Worm (Caenorhabditis elegans): ENCODE results near the gene dyf-18.

DNA sequence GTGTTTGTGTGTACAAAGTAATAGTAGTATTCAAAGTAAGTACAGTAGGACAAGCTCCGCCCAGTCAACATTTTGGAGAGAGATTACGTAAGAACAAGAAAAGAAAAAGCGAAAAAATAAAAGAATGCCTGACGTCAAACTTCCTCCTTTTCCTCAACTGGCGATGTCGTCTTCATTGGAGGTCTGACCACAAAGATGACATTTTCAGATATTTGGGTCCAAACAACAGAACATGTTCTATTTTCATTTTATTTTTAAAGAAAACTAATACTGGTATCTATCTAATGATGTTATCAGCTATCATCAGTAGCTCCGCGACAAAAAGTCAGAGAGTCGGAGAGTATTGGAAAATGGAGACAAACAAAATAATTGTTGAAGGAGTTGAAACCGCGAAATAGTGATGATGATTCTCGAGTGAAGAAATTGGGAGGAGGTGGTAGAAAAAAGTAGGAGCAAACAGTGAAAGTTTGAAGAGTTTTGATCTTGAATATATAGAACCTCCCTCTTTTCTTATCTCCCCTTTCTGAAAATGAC is 27.2 kb downstream of the dyf-18 start, which contains the start of gene lips-5:
- TF ChIP-seq dao-5 (tag; optimal IDR thresholded peaks at IDR 0.05) (no peak), him-1 (tag; optimal IDR thresholded peaks at IDR 0.05) (no peak)

Data from whole organism, L4/young adult.